Fruit fly (Drosophila melanogaster): ENCODE data around the gene sens.

sens gene

dm6 chr3L:13410999-13411398 is 10.1 kb upstream of the sens start (continued):
- no peak for TF ChIP-seq lov (optimal IDR thresholded peaks at IDR 0.05)
- TF ChIP-seq lov (GFP tag; IDR thresholded peaks at IDR 0.05): no peak
- no peak for TF ChIP-seq Deaf1 (tag; optimal IDR thresholded peaks at IDR 0.05)
- no peak for TF ChIP-seq tx (GFP tag; optimal IDR thresholded peaks at IDR 0.05)
- TF ChIP-seq lab (GFP tag; optimal IDR thresholded peaks at IDR 0.05): no peak
- TF ChIP-seq disco-r (GFP tag; optimal IDR thresholded peaks at IDR 0.05): no peak
- TF ChIP-seq Kr (GFP tag; optimal IDR thresholded peaks at IDR 0.05): no peak
- no peak for TF ChIP-seq CG11560 (tag; IDR thresholded peaks at IDR 0.05)
- no peak for TF ChIP-seq Hmx (GFP tag; optimal IDR thresholded peaks at IDR 0.05)
- no peak for TF ChIP-seq CG2889 (GFP tag; IDR thresholded peaks at IDR 0.05)
- no peak for TF ChIP-seq CG13123 (GFP tag; optimal IDR thresholded peaks at IDR 0.05)
- TF ChIP-seq gsb-n (tag; optimal IDR thresholded peaks at IDR 0.05): no peak
- TF ChIP-seq CG8290 (GFP tag; optimal IDR thresholded peaks at IDR 0.05): peak; percentile 26
- TF ChIP-seq CG8290 (tag; optimal IDR thresholded peaks at IDR 0.05): no peak
- peak; percentile 8 for TF ChIP-seq CG16863 (GFP tag; optimal IDR thresholded peaks at IDR 0.05)
- no peak for TF ChIP-seq CG12219 (GFP tag; optimal IDR thresholded peaks at IDR 0.05)
- TF ChIP-seq aop (GFP tag; IDR thresholded peaks at IDR 0.05): no peak
- no peak for TF ChIP-seq E2f2 (GFP tag; IDR thresholded peaks at IDR 0.05)
- no peak for TF ChIP-seq Atf3 (GFP tag; optimal IDR thresholded peaks at IDR 0.05)
- TF ChIP-seq CG34422 (GFP tag; IDR thresholded peaks at IDR 0.05): no peak; the same call in 2 of the 3 replicates
- TF ChIP-seq mld (GFP tag; IDR thresholded peaks at IDR 0.05; ENCODE audit: partially characterized antibody): no peak
- no peak for TF ChIP-seq CG10274 (GFP tag; optimal IDR thresholded peaks at IDR 0.05)
- no peak for TF ChIP-seq wor (GFP tag; IDR thresholded peaks at IDR 0.05)
- TF ChIP-seq CG4820 (GFP tag; optimal IDR thresholded peaks at IDR 0.05): peak; percentile 41
- no peak for TF ChIP-seq CG13894 (tag; optimal IDR thresholded peaks at IDR 0.05)
- peak; percentile 13 for TF ChIP-seq chn (GFP tag; optimal IDR thresholded peaks at IDR 0.05)
- TF ChIP-seq CG2116 (GFP tag; optimal IDR thresholded peaks at IDR 0.05): peak; percentile 18
- no peak for TF ChIP-seq fd96Cb (tag; optimal IDR thresholded peaks at IDR 0.05)
- 0 out of 4 replicates have a peak, but pooled peaks have one; percentile 31 for TF ChIP-seq chinmo (GFP tag; IDR thresholded peaks at IDR 0.05; ENCODE audit: partially characterized antibody)
- TF ChIP-seq sima (GFP tag; optimal IDR thresholded peaks at IDR 0.05): no peak
- TF ChIP-seq onecut (GFP tag; IDR thresholded peaks at IDR 0.05): 0 out of 2 replicates have a peak, but pooled peaks have one; percentile 17
- TF ChIP-seq vvl (GFP tag; IDR thresholded peaks at IDR 0.05): peak; percentile 37
- no peak for TF ChIP-seq p53 (GFP tag; optimal IDR thresholded peaks at IDR 0.05)
- TF ChIP-seq CG5180 (GFP tag; optimal IDR thresholded peaks at IDR 0.05): no peak
- peak; percentile 7 for TF ChIP-seq Sry-δ (GFP tag; optimal IDR thresholded peaks at IDR 0.05)
- no peak for TF ChIP-seq CG17568 (GFP tag; optimal IDR thresholded peaks at IDR 0.05)
- TF ChIP-seq Hmr (GFP tag; optimal IDR thresholded peaks at IDR 0.05): peak; percentile 27
- no peak for TF ChIP-seq luna (GFP tag; optimal IDR thresholded peaks at IDR 0.05)
- no peak for TF ChIP-seq CG1832 (GFP tag; optimal IDR thresholded peaks at IDR 0.05)
- TF ChIP-seq CG7556 (GFP tag; optimal IDR thresholded peaks at IDR 0.05): no peak
- TF ChIP-seq Hsf (GFP tag; optimal IDR thresholded peaks at IDR 0.05): peak; percentile 50
- TF ChIP-seq CG32772 (GFP tag; IDR thresholded peaks at IDR 0.05): peak; percentile 22; the same call in 1 of the 2 replicates
- no peak for TF ChIP-seq CG43689 (GFP tag; IDR thresholded peaks at IDR 0.05)
- no peak for TF ChIP-seq run (tag; optimal IDR thresholded peaks at IDR 0.05)
- peak; percentile 83 for TF ChIP-seq zen (tag; optimal IDR thresholded peaks at IDR 0.05)
- TF ChIP-seq CG42726 (GFP tag; IDR thresholded peaks at IDR 0.05; ENCODE audit: partially characterized antibody): no peak; the same call in 1 of the 2 replicates
- TF ChIP-seq Fer2 (tag; optimal IDR thresholded peaks at IDR 0.05): no peak
- TF ChIP-seq CG9876 (GFP tag; optimal IDR thresholded peaks at IDR 0.05): peak; percentile 24
- peak; percentile 31 for TF ChIP-seq Dp (GFP tag; optimal IDR thresholded peaks at IDR 0.05)
- no peak for TF ChIP-seq CG31224 (GFP tag; IDR thresholded peaks at IDR 0.05)
- no peak for TF ChIP-seq HLH4C (GFP tag; IDR thresholded peaks at IDR 0.05; ENCODE audit: partially characterized antibody)
- peak in 1 of 2 experiments; percentile 66 for TF ChIP-seq chif (GFP tag; optimal IDR thresholded peaks at IDR 0.05)
